Worm (Caenorhabditis elegans) whole organism, midembryonic: ENCODE data around the gene F44D12.2.

Experiments used
- T22C8.4 ChIP-seq: fragments of 200-800 bp; sonication (Bioruptor generic); IDR thresholded peaks from 2 replicates; pipeline ENCODE4 v1.3.6; 2022; ENCODE audit warnings: missing genetic modification characterization, missing compliant biosample characterization
- cog-1 ChIP-seq: sonication (generic microtip); optimal IDR thresholded peaks from 2 replicates; lab custom pipeline; 2016; ENCODE audit warnings: missing genetic modification characterization, missing compliant biosample characterization
- flt-1 ChIP-seq: fragments of 200-800 bp; sonication (Bioruptor generic); IDR thresholded peaks from 2 replicates; pipeline ENCODE4 v1.3.6; 2022; ENCODE audit warnings: missing genetic modification characterization, missing compliant biosample characterization
- klf-2 ChIP-seq: fragments of 200-800 bp; sonication (Bioruptor generic); conservative IDR thresholded peaks from 2 replicates; pipeline ENCODE4 v1.3.6; 2022; ENCODE audit warnings: missing genetic modification reagents, missing genetic modification characterization, missing compliant biosample characterization
- med-1 ChIP-seq: sonication (generic microtip); optimal IDR thresholded peaks from 2 replicates; lab custom pipeline; 2017; ENCODE audit warnings: missing genetic modification characterization, mild to moderate bottlenecking, missing compliant biosample characterization, antibody characterized with exemption, missing genetic modification reagents; ENCODE audit not compliant: insufficient read depth
- ref-1 ChIP-seq: fragments of 200-800 bp; sonication (Bioruptor generic); conservative IDR thresholded peaks from 2 replicates; pipeline ENCODE4 v1.3.6; 2022; ENCODE audit warnings: missing genetic modification reagents, missing genetic modification characterization, missing compliant biosample characterization
- tab-1 ChIP-seq: fragments of 200-800 bp; sonication (Bioruptor generic); IDR thresholded peaks from 2 replicates; pipeline ENCODE4 v1.3.6; 2022; ENCODE audit warnings: missing genetic modification characterization, missing compliant biosample characterization
- ztf-23 ChIP-seq: fragments of 200-800 bp; sonication (Bioruptor generic); IDR thresholded peaks from 2 replicates; pipeline ENCODE4 v1.3.6; 2022; ENCODE audit warnings: missing genetic modification reagents, missing genetic modification characterization, missing compliant biosample characterization
- ztf-29 ChIP-seq: fragments of 200-800 bp; sonication (Bioruptor generic); IDR thresholded peaks from 2 replicates; pipeline ENCODE4 v1.3.6; 2022; ENCODE audit warnings: missing genetic modification reagents, missing genetic modification characterization, missing compliant biosample characterization

F44D12.2 gene

ce11 chrIV:9994895-9995394 is 22.6 kb downstream of the F44D12.2 start, which contains the start of gene uba-1:
Gene uba-1 (minus strand): TSS chrIV:9994945.
- TF ChIP-seq ref-1 (GFP tag; lab: Robert Waterston, UW), result no peak
- TF ChIP-seq klf-2 (GFP tag; lab: Robert Waterston, UW), result no peak
- TF ChIP-seq tab-1 (GFP tag; lab: Robert Waterston, UW), result no peak
- TF ChIP-seq ztf-29, result no peak

- TF ChIP-seq T22C8.4 (GFP tag; lab: Robert Waterston, UW), result no peak
- no peak for TF ChIP-seq cog-1 (tag; lab: Kevin White, UChicago)
- TF ChIP-seq flt-1, result no peak
- no peak for TF ChIP-seq klf-2 (GFP tag; lab: Robert Waterston, UW)
- TF ChIP-seq med-1 (GFP tag; lab: Kevin White, UChicago), result no peak
- no peak for TF ChIP-seq ztf-23 (GFP tag; lab: Robert Waterston, UW)
- TF ChIP-seq ztf-29, result no peak
- TF ChIP-seq ref-1 (GFP tag; lab: Robert Waterston, UW), result no peak
- TF ChIP-seq tab-1 (GFP tag; lab: Robert Waterston, UW), result no peak
These were observed 24.0 kb downstream of the F44D12.2 start for ce11 chrIV:9993403-9994132.

- TF ChIP-seq tab-1 (GFP tag; lab: Robert Waterston, UW), result no peak
These were observed 28.1 kb downstream of the F44D12.2 start for ce11 chrIV:9989416-9989815.

ce11 chrIV:9982895-9983294 is 34.6 kb downstream of the F44D12.2 start, which contains the start of gene mam-2:
Gene mam-2 (plus strand): TSS chrIV:9983195.
- no peak for TF ChIP-seq med-1 (GFP tag; lab: Kevin White, UChicago)

- TF ChIP-seq T22C8.4 (GFP tag; lab: Robert Waterston, UW), result no peak
- TF ChIP-seq ref-1 (GFP tag; lab: Robert Waterston, UW), result no peak
- TF ChIP-seq flt-1, result no peak
- TF ChIP-seq klf-2 (GFP tag; lab: Robert Waterston, UW), result no peak
- TF ChIP-seq ztf-29, result no peak
- no peak for TF ChIP-seq cog-1 (tag; lab: Kevin White, UChicago)
- TF ChIP-seq ztf-23 (GFP tag; lab: Robert Waterston, UW), result no peak
These were observed 35.2 kb downstream of the F44D12.2 start, which contains the start of gene rrp-1 for ce11 chrIV:9982226-9982794. Gene rrp-1 (minus strand): TSS chrIV:9982276.

- TF ChIP-seq klf-2 (GFP tag; lab: Robert Waterston, UW) (no peak), ref-1 (GFP tag; lab: Robert Waterston, UW) (no peak), ztf-23 (GFP tag; lab: Robert Waterston, UW) (no peak), T22C8.4 (GFP tag; lab: Robert Waterston, UW) (no peak), tab-1 (GFP tag; lab: Robert Waterston, UW) (no peak), med-1 (GFP tag; lab: Kevin White, UChicago) (no peak), flt-1 (no peak), ztf-29 (no peak)
These were observed 39.8 kb downstream of the F44D12.2 start, which contains the start of gene dhp-2 for ce11 chrIV:9977602-9978172. Gene dhp-2 (plus strand): TSS chrIV:9978122.

- no peak for TF ChIP-seq ztf-29
- TF ChIP-seq ztf-23 (GFP tag; lab: Robert Waterston, UW), result no peak
- no peak for TF ChIP-seq T22C8.4 (GFP tag; lab: Robert Waterston, UW)
- TF ChIP-seq tab-1 (GFP tag; lab: Robert Waterston, UW), result no peak
- no peak for TF ChIP-seq flt-1
- TF ChIP-seq ref-1 (GFP tag; lab: Robert Waterston, UW), result no peak
- TF ChIP-seq klf-2 (GFP tag; lab: Robert Waterston, UW), result no peak
- TF ChIP-seq cog-1 (tag; lab: Kevin White, UChicago), result no peak
- no peak for TF ChIP-seq med-1 (GFP tag; lab: Kevin White, UChicago)
These were observed 41.2 kb downstream of the F44D12.2 start, which contains the start of gene C47E12.14 for ce11 chrIV:9976284-9976683. Gene C47E12.14 (minus strand): TSS chrIV:9976384.

ce11 chrIV:9974392-9974791 is 43.1 kb downstream of the F44D12.2 start, which contains the start of gene C47E12.9:
Gene C47E12.9 (plus strand): TSS chrIV:9974692.
- TF ChIP-seq klf-2 (GFP tag; lab: Robert Waterston, UW) (no peak), ztf-29 (no peak), tab-1 (GFP tag; lab: Robert Waterston, UW) (no peak), cog-1 (tag; lab: Kevin White, UChicago) (no peak), T22C8.4 (GFP tag; lab: Robert Waterston, UW) (no peak)

- TF ChIP-seq klf-2 (GFP tag; lab: Robert Waterston, UW), result no peak
- TF ChIP-seq T22C8.4 (GFP tag; lab: Robert Waterston, UW), result no peak
- no peak for TF ChIP-seq ref-1 (GFP tag; lab: Robert Waterston, UW)
- TF ChIP-seq cog-1 (tag; lab: Kevin White, UChicago), result no peak
- no peak for TF ChIP-seq med-1 (GFP tag; lab: Kevin White, UChicago)
- no peak for TF ChIP-seq flt-1
- no peak for TF ChIP-seq ztf-23 (GFP tag; lab: Robert Waterston, UW)
- no peak for TF ChIP-seq ztf-29
- TF ChIP-seq tab-1 (GFP tag; lab: Robert Waterston, UW), result no peak
These were observed 44.9 kb downstream of the F44D12.2 start, which contains the start of the genes C47E12.12 and C47E12.10 for ce11 chrIV:9972629-9973028. Gene C47E12.12 (minus strand): TSS chrIV:9972729. Gene C47E12.10 (plus strand): TSS chrIV:9972800.
